Fruit fly (Drosophila melanogaster): ENCODE results near the gene Acf.
A peak's percentile ranks its signal among the peaks of the same experiment; 100 is the strongest.

Gene Acf

dm6 chr3R:31768198-31768597 lies 25.6 kb upstream of the Acf start (continued):
- no peak for TF ChIP-seq cyc (GFP tag; optimal IDR thresholded peaks at IDR 0.05)
- peak; percentile 19 for TF ChIP-seq CG6808 (GFP tag; optimal IDR thresholded peaks at IDR 0.05)
- peak; percentile 86 for TF ChIP-seq CG8119 (GFP tag; IDR thresholded peaks at IDR 0.05)
- TF ChIP-seq dac (GFP tag; optimal IDR thresholded peaks at IDR 0.05): peak; percentile 77
- peak; percentile 81 for TF ChIP-seq achi (GFP tag; optimal IDR thresholded peaks at IDR 0.05)
- TF ChIP-seq Hr4 (GFP tag; optimal IDR thresholded peaks at IDR 0.05): peak; percentile 78
- TF ChIP-seq CG6276 (GFP tag; optimal IDR thresholded peaks at IDR 0.05): peak; percentile 83
- TF ChIP-seq CG1621 (tag; optimal IDR thresholded peaks at IDR 0.05): no peak
- peak; percentile 63 for TF ChIP-seq Sox14 (GFP tag; optimal IDR thresholded peaks at IDR 0.05)
- TF ChIP-seq CG3919 (GFP tag; optimal IDR thresholded peaks at IDR 0.05): peak; percentile 81
- peak in 1 of 2 experiments; percentile 35 for TF ChIP-seq salr (GFP tag; optimal IDR thresholded peaks at IDR 0.05)
- no peak for TF ChIP-seq CG11902 (GFP tag; optimal IDR thresholded peaks at IDR 0.05)
- peak; percentile 47 for TF ChIP-seq CG7368 (GFP tag; optimal IDR thresholded peaks at IDR 0.05)
- TF ChIP-seq fd85E (GFP tag; optimal IDR thresholded peaks at IDR 0.05): no peak

- TF ChIP-seq Sox102F (GFP tag; optimal IDR thresholded peaks at IDR 0.05) (no peak), fd85E (GFP tag; optimal IDR thresholded peaks at IDR 0.05) (no peak), CG6792 (GFP tag; optimal IDR thresholded peaks at IDR 0.05) (no peak), net (GFP tag; optimal IDR thresholded peaks at IDR 0.05) (no peak), CG7368 (GFP tag; optimal IDR thresholded peaks at IDR 0.05) (no peak), CG8632 (GFP tag; optimal IDR thresholded peaks at IDR 0.05) (no peak), CG8119 (GFP tag; IDR thresholded peaks at IDR 0.05) (no peak), CG3919 (GFP tag; optimal IDR thresholded peaks at IDR 0.05) (no peak), svp (GFP tag) (peak; percentile 90), Hr4 (GFP tag; optimal IDR thresholded peaks at IDR 0.05) (peak; percentile 14), CG9139 (GFP tag; optimal IDR thresholded peaks at IDR 0.05) (no peak), salr (GFP tag; optimal IDR thresholded peaks at IDR 0.05) (no peak), dsx (GFP tag; optimal IDR thresholded peaks at IDR 0.05; ENCODE audit: poor library complexity, severe bottlenecking) (no peak), Eip93F (GFP tag; optimal IDR thresholded peaks at IDR 0.05) (no peak), Met (GFP tag; optimal IDR thresholded peaks at IDR 0.05) (no peak), Hr38 (GFP tag; optimal IDR thresholded peaks at IDR 0.05) (no peak), CG31627 (GFP tag; optimal IDR thresholded peaks at IDR 0.05) (peak; percentile 26), CG6163 (GFP tag; IDR thresholded peaks at IDR 0.05) (no peak), CG15336 (GFP tag; IDR thresholded peaks at IDR 0.05) (no peak), CG3032 (tag; optimal IDR thresholded peaks at IDR 0.05) (peak; percentile 6), dac (GFP tag; optimal IDR thresholded peaks at IDR 0.05) (no peak), vri (GFP tag; optimal IDR thresholded peaks at IDR 0.05) (peak; percentile 74), CG8319 (GFP tag; optimal IDR thresholded peaks at IDR 0.05) (no peak), esn (GFP tag; optimal IDR thresholded peaks at IDR 0.05) (peak; percentile 48), Eip78C (GFP tag) (peak; percentile 82), CG10669 (GFP tag; optimal IDR thresholded peaks at IDR 0.05) (no peak), Eip75B (GFP tag; optimal IDR thresholded peaks at IDR 0.05) (peak; percentile 18), spab (GFP tag; optimal IDR thresholded peaks at IDR 0.05) (no peak), CG34406 (GFP tag; optimal IDR thresholded peaks at IDR 0.05) (no peak), Blimp-1 (GFP tag; optimal IDR thresholded peaks at IDR 0.05) (no peak), fd59A (GFP tag; optimal IDR thresholded peaks at IDR 0.05) (no peak), Smox (GFP tag; optimal IDR thresholded peaks at IDR 0.05) (no peak), Lpt (GFP tag; optimal IDR thresholded peaks at IDR 0.05) (no peak), CG32006 (GFP tag; optimal IDR thresholded peaks at IDR 0.05) (no peak), CG4318 (GFP tag; optimal IDR thresholded peaks at IDR 0.05) (no peak), lz (GFP tag; optimal IDR thresholded peaks at IDR 0.05) (no peak), Ets21C (GFP tag; optimal IDR thresholded peaks at IDR 0.05) (no peak), acj6 (GFP tag; optimal IDR thresholded peaks at IDR 0.05) (peak; percentile 1), Sox15 (GFP tag; optimal IDR thresholded peaks at IDR 0.05) (no peak), Hr39 (GFP tag; optimal IDR thresholded peaks at IDR 0.05) (peak; percentile 21), Gug (GFP tag; IDR thresholded peaks at IDR 0.05) (no peak), pdm3 (GFP tag; optimal IDR thresholded peaks at IDR 0.05) (no peak)
Observed at dm6 chr3R:31771790-31772576, 21.8 kb upstream of the Acf start, which contains the start of the genes betaGlu and sip3. Gene betaGlu, minus strand, starts transcription at chr3R:31771848. Gene sip3, plus strand, starts transcription at chr3R:31772219.
